Fruit fly (Drosophila melanogaster) whole organism: ENCODE data around the gene CG32847.

Source experiments
- CG8478 ChIP-seq: fragments of >200 bp; optimal IDR thresholded peaks from 2 replicates; lab custom pipeline; 2018; ENCODE audit warnings: inconsistent platforms
- psq ChIP-seq: fragments of >200 bp; optimal IDR thresholded peaks from 2 replicates; lab custom pipeline; 2017
- usp ChIP-seq: fragments of >200 bp; optimal IDR thresholded peaks from 2 replicates; lab custom pipeline; 2017; ENCODE audit warnings: missing biosample characterization, missing genetic modification characterization, mixed read lengths

DNA sequence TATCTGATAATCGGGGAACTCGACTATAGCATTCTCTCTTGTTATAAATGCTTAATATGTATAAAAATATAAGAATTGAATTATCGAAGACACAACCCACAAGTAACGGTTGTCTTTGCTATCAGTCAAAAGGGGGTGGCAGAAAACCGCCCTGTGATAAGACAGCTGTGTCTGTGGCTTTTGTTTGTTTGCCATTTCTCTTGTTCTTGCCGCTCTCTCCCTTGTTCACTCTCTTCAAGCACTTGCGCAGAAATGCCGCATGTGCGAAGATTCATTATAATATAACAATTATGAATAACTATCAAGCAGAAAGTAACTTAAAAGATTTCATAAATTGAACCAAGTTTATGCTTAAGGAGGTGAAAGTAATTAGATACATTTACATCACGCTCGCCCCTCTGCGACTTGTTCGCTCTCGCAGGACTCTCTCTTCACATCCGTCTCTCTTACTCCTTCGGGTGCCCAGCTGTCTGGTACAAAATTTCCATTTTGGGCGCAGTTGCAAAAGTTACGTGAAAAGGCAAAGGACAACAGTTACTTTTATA is 25.3 kb downstream of the CG32847 start, which contains the start of gene FucTA:
- TF ChIP-seq psq (no peak), usp (GFP tag; lab: Kevin White, UChicago) (no peak), CG8478 (lab: Kevin White, UChicago) (no peak)
